Fruit fly (Drosophila melanogaster) whole organism, prepupa: Measurements from ENCODE around the gene Ten-a.

Source experiments
- CG6792 ChIP-seq: fragments of 200-800 bp; sonication (Bioruptor generic); optimal IDR thresholded peaks from 3 replicates; lab custom pipeline; 2016; ENCODE audit warnings: missing biosample characterization, missing genetic modification characterization
- CG8319 ChIP-seq: fragments of 200-800 bp; sonication (Bioruptor generic); optimal IDR thresholded peaks from 3 replicates; lab custom pipeline; 2016; ENCODE audit warnings: missing biosample characterization, missing genetic modification characterization
- Ets96B ChIP-seq: fragments of 200-800 bp; optimal IDR thresholded peaks from 2 replicates; lab custom pipeline; 2019; ENCODE audit warnings: missing biosample characterization, mild to moderate bottlenecking, missing genetic modification characterization, moderate library complexity
- Sox14 ChIP-seq: fragments of 200-800 bp; sonication (Bioruptor generic); optimal IDR thresholded peaks from 3 replicates; lab custom pipeline; 2016; ENCODE audit warnings: missing biosample characterization, missing genetic modification characterization
- dac ChIP-seq: fragments of 200-800 bp; sonication (Bioruptor generic); optimal IDR thresholded peaks from 2 replicates; lab custom pipeline; 2017; ENCODE audit warnings: missing biosample characterization, mild to moderate bottlenecking, missing genetic modification characterization
- fd85E ChIP-seq: fragments of 200-800 bp; sonication (Bioruptor generic); optimal IDR thresholded peaks from 3 replicates; lab custom pipeline; 2016; ENCODE audit warnings: missing biosample characterization, missing genetic modification characterization
- net ChIP-seq: fragments of 200-800 bp; sonication (Bioruptor generic); optimal IDR thresholded peaks from 3 replicates; lab custom pipeline; 2016; ENCODE audit warnings: missing biosample characterization, missing genetic modification characterization
- vri ChIP-seq: fragments of 200-800 bp; sonication (Bioruptor generic); optimal IDR thresholded peaks from 3 replicates; lab custom pipeline; 2016; ENCODE audit warnings: missing biosample characterization, mild to moderate bottlenecking, missing genetic modification characterization

dm6 chrX:12222890-12223345 lies 179.4 kb downstream of the Ten-a start:
- TF ChIP-seq CG8319 (GFP tag; lab: Kevin White, UChicago) (peak; percentile 19), CG6792 (GFP tag; lab: Kevin White, UChicago) (peak; percentile 59), Ets96B (peak; percentile 47), fd85E (GFP tag; lab: Kevin White, UChicago) (no peak), vri (GFP tag; lab: Kevin White, UChicago) (peak; percentile 14), dac (GFP tag; lab: Kevin White, UChicago) (no peak), Sox14 (GFP tag; lab: Kevin White, UChicago) (peak; percentile 5), net (GFP tag; lab: Kevin White, UChicago) (peak; percentile 62)
